Fruit fly (Drosophila melanogaster) whole organism: ENCODE measurements around the gene ru.
"Not testable (repeated sequence)": the region's sequence is repeated elsewhere in the genome, so short reads cannot be mapped to it uniquely, and the experiment has no call there.

Experiments used
- CG8478 ChIP-seq: fragments of >200 bp; optimal IDR thresholded peaks from 2 replicates; lab custom pipeline; 2018; ENCODE audit warnings: inconsistent platforms
- Dll ChIP-seq: fragments of >200 bp; optimal IDR thresholded peaks from 2 replicates; lab custom pipeline; 2017
- EcR ChIP-seq, 2 experiments: fragments of >200 bp; optimal IDR thresholded peaks; 2 replicates each; lab custom pipeline; 2017; ENCODE audit warnings: missing biosample characterization in 2 of 2, missing genetic modification characterization in 2 of 2, missing genetic modification reagents in 2 of 2
- pan ChIP-seq: fragments of >200 bp; optimal IDR thresholded peaks from 2 replicates; lab custom pipeline; 2017
- psq ChIP-seq: fragments of >200 bp; optimal IDR thresholded peaks from 2 replicates; lab custom pipeline; 2017
- usp ChIP-seq: fragments of >200 bp; optimal IDR thresholded peaks from 2 replicates; lab custom pipeline; 2017; ENCODE audit warnings: missing biosample characterization, missing genetic modification characterization, mixed read lengths

The ru gene

dm6 chr3L:1378862-1379543, 8.6 kb downstream of the ru start:
- TF ChIP-seq psq (lab: Kevin White, UChicago) (no peak), pan (no peak), EcR (GFP tag; optimal IDR thresholded peaks at IDR 0.05; lab: Kevin White, UChicago) (peak in 1 of 2 experiments; percentile 22), usp (no peak)

DNA sequence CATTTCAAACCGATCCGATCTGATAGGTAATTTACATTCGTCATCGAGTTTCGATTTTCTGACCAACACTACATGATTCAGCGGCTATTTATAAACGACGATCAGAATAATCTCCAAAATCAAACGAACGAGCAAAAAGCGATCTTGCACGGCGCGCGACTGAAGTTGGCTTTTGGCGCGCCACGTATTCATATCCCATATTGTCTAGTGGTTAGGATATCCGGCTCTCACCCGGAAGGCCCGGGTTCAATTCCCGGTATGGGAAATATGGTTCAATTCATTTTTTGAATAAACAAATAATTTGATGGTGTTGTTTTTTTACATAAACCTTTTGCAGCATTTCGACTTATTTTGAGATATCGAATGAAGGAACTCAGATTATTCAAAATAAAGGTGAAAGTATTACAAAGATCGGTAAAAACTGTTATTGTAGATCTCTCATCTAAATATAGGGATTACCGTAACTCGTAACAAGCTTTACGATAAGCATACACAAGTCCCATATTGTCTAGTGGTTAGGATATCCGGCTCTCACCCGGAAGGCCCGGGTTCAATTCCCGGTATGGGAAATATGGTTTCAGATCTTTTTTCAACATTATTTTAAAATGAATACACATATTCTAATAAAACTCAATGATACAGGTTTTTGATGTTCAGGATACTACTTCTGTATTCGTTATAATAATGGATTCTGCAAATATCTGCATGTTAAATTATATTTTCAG, 9.5 kb downstream of the ru start:
- TF ChIP-seq usp = no peak
- no peak for TF ChIP-seq psq (lab: Kevin White, UChicago)
- no peak for TF ChIP-seq pan
- TF ChIP-seq EcR (GFP tag; optimal IDR thresholded peaks at IDR 0.05; lab: Kevin White, UChicago) = no peak
- no peak for TF ChIP-seq Dll (lab: Kevin White, UChicago)
- no peak for TF ChIP-seq CG8478

DNA sequence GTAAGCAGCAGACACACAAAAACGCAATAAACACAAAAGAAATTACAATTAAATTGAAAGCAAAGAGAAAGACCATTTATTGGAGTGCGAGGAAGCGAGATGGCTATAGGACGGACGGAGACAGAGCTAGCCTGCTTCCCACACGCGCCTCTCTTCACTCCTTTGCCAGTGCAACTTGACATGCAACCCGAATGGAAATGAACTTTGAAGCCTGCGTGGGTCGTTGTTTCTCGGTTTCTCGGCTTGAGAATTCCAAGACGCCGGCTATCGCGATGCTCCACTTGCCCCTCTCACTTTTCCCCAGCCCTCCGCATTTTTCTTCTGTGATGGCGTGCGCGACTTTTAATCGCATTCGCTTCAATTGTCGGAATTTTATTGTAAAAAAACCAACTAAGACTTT, 10.5 kb downstream of the ru start:
- TF ChIP-seq EcR (GFP tag; optimal IDR thresholded peaks at IDR 0.05; lab: Kevin White, UChicago) (no peak), pan (no peak), usp (no peak), psq (lab: Kevin White, UChicago) (no peak), Dll (lab: Kevin White, UChicago) (no peak), CG8478 (no peak)

dm6 chr3L:1385683-1386246, 15.3 kb downstream of the ru start:
- no peak for TF ChIP-seq psq (lab: Kevin White, UChicago)
- TF ChIP-seq usp = no peak
- no peak for TF ChIP-seq pan
- TF ChIP-seq CG8478 = no peak
- no peak for TF ChIP-seq Dll (lab: Kevin White, UChicago)
- no peak for TF ChIP-seq EcR (GFP tag; optimal IDR thresholded peaks at IDR 0.05; lab: Kevin White, UChicago)

- TF ChIP-seq EcR (GFP tag; optimal IDR thresholded peaks at IDR 0.05; lab: Kevin White, UChicago) = no peak
- no peak for TF ChIP-seq usp
- TF ChIP-seq psq (lab: Kevin White, UChicago) = no peak
- TF ChIP-seq pan = no peak
- TF ChIP-seq Dll (lab: Kevin White, UChicago) = no peak
- no peak for TF ChIP-seq CG8478
Observed at dm6 chr3L:1388094-1388493, 17.7 kb downstream of the ru start.

- TF ChIP-seq usp = no peak
- no peak for TF ChIP-seq pan
- TF ChIP-seq EcR (GFP tag; optimal IDR thresholded peaks at IDR 0.05; lab: Kevin White, UChicago) = no peak
- no peak for TF ChIP-seq Dll (lab: Kevin White, UChicago)
- TF ChIP-seq psq (lab: Kevin White, UChicago) = no peak
- TF ChIP-seq CG8478 = no peak
Observed at dm6 chr3L:1388862-1389261, 18.4 kb downstream of the ru start.

dm6 chr3L:1390410-1390809, 20.0 kb downstream of the ru start:
- TF ChIP-seq CG8478 = no peak
- TF ChIP-seq usp = no peak
- no peak for TF ChIP-seq psq (lab: Kevin White, UChicago)
- TF ChIP-seq EcR (GFP tag; optimal IDR thresholded peaks at IDR 0.05; lab: Kevin White, UChicago) = no peak
- no peak for TF ChIP-seq pan
- TF ChIP-seq Dll (lab: Kevin White, UChicago) = no peak

DNA sequence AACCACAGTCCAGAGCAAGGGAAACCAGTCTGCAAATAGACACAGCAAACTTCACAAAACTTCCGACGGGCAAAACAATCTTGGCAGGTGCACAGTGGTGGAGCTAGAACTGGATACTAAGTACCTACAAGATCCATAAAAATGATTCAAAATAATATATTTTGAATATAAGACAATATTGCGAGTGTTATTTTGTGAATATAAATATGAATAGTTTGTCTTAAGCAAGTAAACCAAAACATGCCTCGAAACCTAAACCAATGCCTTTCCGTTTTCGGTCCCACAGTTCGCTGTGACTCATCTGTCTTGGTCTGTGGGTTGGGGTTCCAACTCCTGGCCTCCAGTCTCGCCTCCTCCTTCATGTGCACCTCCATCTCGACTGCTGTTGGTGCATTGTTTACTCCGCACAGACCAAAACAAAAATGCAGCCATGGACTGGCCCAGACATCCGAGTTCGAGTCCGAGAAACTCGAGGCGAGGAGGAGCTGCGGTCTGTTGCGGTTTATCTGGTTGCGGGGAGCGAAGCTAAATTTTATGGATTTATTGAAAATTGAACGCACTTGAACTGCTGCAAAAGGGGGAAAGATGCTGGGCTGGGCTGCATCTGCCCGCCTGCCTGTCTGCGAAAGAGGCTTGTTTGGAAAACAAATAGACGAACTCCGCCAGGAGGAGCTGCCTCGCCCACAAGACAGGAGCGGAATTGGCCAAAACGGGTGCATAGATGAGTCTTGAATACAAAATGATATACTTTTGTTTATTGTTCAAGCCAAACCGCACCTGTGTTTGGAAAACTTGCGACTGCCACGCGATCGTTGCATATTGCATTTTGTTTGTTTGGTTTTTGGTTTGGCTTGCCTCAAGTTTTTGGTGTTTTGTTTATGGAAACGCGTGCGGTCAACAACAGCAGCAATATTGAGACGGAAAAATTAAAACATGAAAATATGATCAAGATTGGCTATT, 21.8 kb downstream of the ru start:
- TF ChIP-seq Dll (lab: Kevin White, UChicago) (no peak), EcR (GFP tag; optimal IDR thresholded peaks at IDR 0.05; lab: Kevin White, UChicago) (peak in 1 of 2 experiments; percentile 60)

- no peak for TF ChIP-seq pan
- no peak for TF ChIP-seq Dll (lab: Kevin White, UChicago)
- no peak for TF ChIP-seq EcR (GFP tag; optimal IDR thresholded peaks at IDR 0.05; lab: Kevin White, UChicago)
- TF ChIP-seq psq (lab: Kevin White, UChicago) = no peak
- no peak for TF ChIP-seq CG8478
- no peak for TF ChIP-seq usp
Observed at dm6 chr3L:1394463-1394862, 24.0 kb downstream of the ru start.

DNA sequence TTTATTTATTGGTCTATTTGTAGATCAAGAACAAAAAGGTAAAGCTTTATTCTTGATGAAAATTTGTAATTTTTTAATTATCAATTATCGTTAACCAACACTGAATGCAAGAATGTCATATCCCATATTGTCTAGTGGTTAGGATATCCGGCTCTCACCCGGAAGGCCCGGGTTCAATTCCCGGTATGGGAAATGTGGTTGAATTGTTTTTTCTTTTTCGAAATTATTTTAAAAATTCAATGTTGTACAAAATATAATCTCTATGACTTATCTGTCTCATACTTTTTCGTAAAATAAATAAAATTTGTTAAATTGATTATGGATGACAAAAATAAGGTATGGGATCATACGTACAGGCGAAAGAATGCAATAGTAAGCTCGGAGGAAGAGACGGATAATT, 27.9 kb downstream of the ru start, which contains the start of gene CG32320:
CG32320 (plus strand) TSS at position 301 of the 400 bp plus-strand sequence.
- TF ChIP-seq usp; pan; Dll (lab: Kevin White, UChicago): not testable (repeated sequence)

DNA sequence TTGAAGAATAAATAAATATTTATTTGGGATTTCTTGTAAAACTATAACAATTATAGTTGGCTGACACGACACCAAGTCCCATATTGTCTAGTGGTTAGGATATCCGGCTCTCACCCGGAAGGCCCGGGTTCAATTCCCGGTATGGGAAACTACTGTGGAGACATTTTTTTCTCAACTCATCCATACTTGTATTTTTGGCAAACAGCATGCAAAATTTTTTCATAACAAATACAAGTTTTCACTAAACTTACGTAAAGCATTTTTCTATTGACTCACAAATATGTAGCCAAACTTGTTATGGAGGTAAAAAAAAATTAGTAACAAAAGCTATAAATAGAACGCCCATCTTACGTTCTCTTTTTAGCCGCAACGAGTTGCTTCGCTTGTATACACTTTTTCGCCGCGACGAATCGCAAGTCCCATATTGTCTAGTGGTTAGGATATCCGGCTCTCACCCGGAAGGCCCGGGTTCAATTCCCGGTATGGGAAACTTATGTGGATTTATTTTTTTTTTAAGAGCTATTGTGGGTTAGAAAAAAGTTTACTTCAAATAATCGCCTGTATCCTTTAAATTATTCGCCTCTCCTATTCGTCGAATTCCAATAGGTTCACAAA, 31.0 kb downstream of the ru start:
- TF ChIP-seq psq (lab: Kevin White, UChicago) (no peak), Dll (lab: Kevin White, UChicago) (no peak), CG8478 (no peak), EcR (GFP tag; optimal IDR thresholded peaks at IDR 0.05; lab: Kevin White, UChicago) (no peak), usp (no peak), pan (no peak)
